Fruit fly (Drosophila melanogaster): Measurements from ENCODE around the gene CG9154.

The CG9154 gene

dm6 chr2L:6051212-6051621, 19.3 kb downstream of the CG9154 start (continued):
- TF ChIP-seq exex (tag; optimal IDR thresholded peaks at IDR 0.05) (peak; percentile 82), trh (GFP tag; optimal IDR thresholded peaks at IDR 0.05) (peak; percentile 57), Dip3 (GFP tag; optimal IDR thresholded peaks at IDR 0.05) (peak; percentile 92), Tbp (GFP tag; optimal IDR thresholded peaks at IDR 0.05) (no peak), mam (GFP tag; optimal IDR thresholded peaks at IDR 0.05) (peak; percentile 93), D (optimal IDR thresholded peaks at IDR 0.05) (no peak), D (GFP tag; optimal IDR thresholded peaks at IDR 0.05) (peak; percentile 93), kni (GFP tag; optimal IDR thresholded peaks at IDR 0.05) (peak; percentile 90), chif (GFP tag; optimal IDR thresholded peaks at IDR 0.05) (peak; percentile 92 to 93), CG11085 (GFP tag; IDR thresholded peaks at IDR 0.05) (peak; percentile 50; the same call in 1 of the 2 replicates), zfh1 (GFP tag; IDR thresholded peaks at IDR 0.05) (peak; percentile 96), crc (GFP tag; optimal IDR thresholded peaks at IDR 0.05) (peak; percentile 90), en (GFP tag; optimal IDR thresholded peaks at IDR 0.05) (peak; percentile 91), CG2116 (GFP tag; optimal IDR thresholded peaks at IDR 0.05) (peak; percentile 55), CG31224 (GFP tag; IDR thresholded peaks at IDR 0.05) (peak; percentile 78), Ets97D (GFP tag; optimal IDR thresholded peaks at IDR 0.05) (peak; percentile 85), al (GFP tag; IDR thresholded peaks at IDR 0.05) (peak; percentile 69), Bgb (GFP tag; IDR thresholded peaks at IDR 0.05; ENCODE audit: partially characterized antibody) (no peak), Dfd (GFP tag; optimal IDR thresholded peaks at IDR 0.05) (no peak), trem (tag; optimal IDR thresholded peaks at IDR 0.05) (peak; percentile 93), pho (GFP tag; optimal IDR thresholded peaks at IDR 0.05) (peak; percentile 95), fd64A (GFP tag; optimal IDR thresholded peaks at IDR 0.05) (peak; percentile 96), kay (GFP tag; optimal IDR thresholded peaks at IDR 0.05) (peak; percentile 87), NFAT (GFP tag; IDR thresholded peaks at IDR 0.05) (peak; percentile 79), CG13123 (GFP tag; optimal IDR thresholded peaks at IDR 0.05) (peak; percentile 77), eve (GFP tag; optimal IDR thresholded peaks at IDR 0.05) (no peak), CG10267 (tag; optimal IDR thresholded peaks at IDR 0.05) (peak; percentile 95), gem (tag; optimal IDR thresholded peaks at IDR 0.05) (peak; percentile 98), CG3838 (GFP tag; optimal IDR thresholded peaks at IDR 0.05) (peak; percentile 82), tio (GFP tag; optimal IDR thresholded peaks at IDR 0.05) (no peak), Blimp-1 (GFP tag; optimal IDR thresholded peaks at IDR 0.05) (peak; percentile 96), Fer3 (tag; optimal IDR thresholded peaks at IDR 0.05) (peak; percentile 97), gce (GFP tag; IDR thresholded peaks at IDR 0.05) (peak; percentile 91), danr (GFP tag; IDR thresholded peaks at IDR 0.05) (peak; percentile 37; the same call in 1 of the 2 replicates), salm (tag; optimal IDR thresholded peaks at IDR 0.05) (peak; percentile 94), klu (GFP tag; IDR thresholded peaks at IDR 0.05) (peak; percentile 83), Sry-δ (GFP tag; optimal IDR thresholded peaks at IDR 0.05) (peak; percentile 48), CG11398 (GFP tag; optimal IDR thresholded peaks at IDR 0.05) (peak; percentile 95), gro (GFP tag; optimal IDR thresholded peaks at IDR 0.05) (peak; percentile 98), dmrt99B (tag; optimal IDR thresholded peaks at IDR 0.05) (peak; percentile 97), Chrac-16 (GFP tag; optimal IDR thresholded peaks at IDR 0.05) (peak; percentile 88), tll (GFP tag; optimal IDR thresholded peaks at IDR 0.05) (peak in 1 of 2 experiments; percentile 27), CG17802 (tag; optimal IDR thresholded peaks at IDR 0.05) (peak; percentile 65), CG11504 (tag; optimal IDR thresholded peaks at IDR 0.05) (peak; percentile 95), CG1602 (GFP tag; optimal IDR thresholded peaks at IDR 0.05) (peak; percentile 87), zen (tag; optimal IDR thresholded peaks at IDR 0.05) (peak; percentile 88), CG4730 (GFP tag; IDR thresholded peaks at IDR 0.05) (peak; percentile 69), CG31441 (GFP tag; IDR thresholded peaks at IDR 0.05) (peak; percentile 96), CG18476 (GFP tag; optimal IDR thresholded peaks at IDR 0.05) (peak; percentile 95), Deaf1 (tag; optimal IDR thresholded peaks at IDR 0.05) (peak; percentile 84), bcd (GFP tag; optimal IDR thresholded peaks at IDR 0.05) (peak; percentile 94), CG11695 (GFP tag; IDR thresholded peaks at IDR 0.05) (peak; percentile 97)
